Worm (Caenorhabditis elegans) whole organism, early embryonic: ENCODE data around the gene psmd-9.

Experiments
- ceh-13 ChIP-seq: fragments of 200-800 bp; sonication (Bioruptor generic); optimal IDR thresholded peaks from 2 replicates; lab custom pipeline; 2018; ENCODE audit warnings: mild to moderate bottlenecking, missing genetic modification characterization, missing compliant biosample characterization
- scrt-1 ChIP-seq: fragments of 200-800 bp; sonication (Bioruptor generic); IDR thresholded peaks from 2 replicates; pipeline ENCODE4 v1.3.6; 2022; ENCODE audit warnings: missing genetic modification characterization, missing compliant biosample characterization

ce11 chrII:6928416-6928815, 26.5 kb downstream of the psmd-9 start, which contains the start of gene flcn-1:
- no peak for TF ChIP-seq ceh-13 (GFP tag; lab: Kevin White, UChicago)
- no peak for TF ChIP-seq scrt-1 (GFP tag; lab: Robert Waterston, UW)
